Worm (Caenorhabditis elegans): ENCODE data around the gene oxi-1.
A peak's percentile ranks its signal among the peaks of the same experiment; 100 is the strongest.

Gene oxi-1

ce11 chrIII:10906325-10906724 lies 48.2 kb downstream of the oxi-1 start:
- TF ChIP-seq nhr-47 (tag; optimal IDR thresholded peaks at IDR 0.05) (peak; percentile 8), fkh-10 (GFP tag; optimal IDR thresholded peaks at IDR 0.05) (no peak), skn-1 (tag; optimal IDR thresholded peaks at IDR 0.05) (no peak), ceh-82 (tag; optimal IDR thresholded peaks at IDR 0.05) (peak in 1 of 3 experiments; percentile 17), sox-4 (tag; optimal IDR thresholded peaks at IDR 0.05) (no peak), mdl-1 (tag; optimal IDR thresholded peaks at IDR 0.05) (no peak), lin-13 (GFP tag; optimal IDR thresholded peaks at IDR 0.05) (no peak), Y116A8C.19 (tag; optimal IDR thresholded peaks at IDR 0.05; ENCODE audit: borderline replicate concordance) (no peak), mep-1 (tag; optimal IDR thresholded peaks at IDR 0.05) (no peak), sptf-1 (tag; optimal IDR thresholded peaks at IDR 0.05) (no peak), C04F5.9 (tag; optimal IDR thresholded peaks at IDR 0.05) (no peak), lsy-2 (tag; optimal IDR thresholded peaks at IDR 0.05) (peak in 1 of 2 experiments; percentile 26), jun-1 (tag; optimal IDR thresholded peaks at IDR 0.05) (no peak), fkh-8 (tag; optimal IDR thresholded peaks at IDR 0.05) (peak; percentile 73), nhr-77 (tag; optimal IDR thresholded peaks at IDR 0.05) (no peak), dpl-1 (GFP tag; optimal IDR thresholded peaks at IDR 0.05) (peak in 2 of 3 experiments; percentile 22 to 48), lin-15B (tag; optimal IDR thresholded peaks at IDR 0.05) (no peak), dsc-1 (tag; optimal IDR thresholded peaks at IDR 0.05) (peak; percentile 9), efl-1 (optimal IDR thresholded peaks at IDR 0.05) (peak in 1 of 2 experiments; percentile 9), efl-1 (GFP tag; optimal IDR thresholded peaks at IDR 0.05 in 1 of 2) (peak; percentile 27 to 96), nhr-28 (tag; optimal IDR thresholded peaks at IDR 0.05) (no peak), fkh-4 (tag; optimal IDR thresholded peaks at IDR 0.05; ENCODE audit: borderline replicate concordance) (no peak)

ce11 chrIII:10907678-10908217 lies 49.7 kb downstream of the oxi-1 start:
- TF ChIP-seq lin-35 (GFP tag; optimal IDR thresholded peaks at IDR 0.05) (peak in 1 of 2 experiments; percentile 27), sox-4 (tag; optimal IDR thresholded peaks at IDR 0.05) (no peak), dpl-1 (GFP tag; optimal IDR thresholded peaks at IDR 0.05) (peak in 2 of 3 experiments; percentile 27 to 62), efl-1 (optimal IDR thresholded peaks at IDR 0.05) (no peak), efl-1 (GFP tag; optimal IDR thresholded peaks at IDR 0.05 in 1 of 2) (peak; percentile 40 to 97), sptf-1 (tag; optimal IDR thresholded peaks at IDR 0.05) (no peak)

- TF ChIP-seq pax-3 (tag; optimal IDR thresholded peaks at IDR 0.05) (no peak), lir-3 (tag; optimal IDR thresholded peaks at IDR 0.05; ENCODE audit: poor library complexity) (no peak), sup-37 (GFP tag; optimal IDR thresholded peaks at IDR 0.05) (no peak), tbx-2 (tag; optimal IDR thresholded peaks at IDR 0.05) (no peak), unc-130 (tag; optimal IDR thresholded peaks at IDR 0.05) (no peak), Y116A8C.19 (tag; optimal IDR thresholded peaks at IDR 0.05; ENCODE audit: borderline replicate concordance) (no peak), nhr-28 (tag; optimal IDR thresholded peaks at IDR 0.05) (no peak), dpl-1 (GFP tag; optimal IDR thresholded peaks at IDR 0.05) (peak in 1 of 3 experiments; percentile 39), lin-14 (GFP tag; optimal IDR thresholded peaks at IDR 0.05) (no peak), efl-1 (optimal IDR thresholded peaks at IDR 0.05) (no peak), efl-1 (GFP tag; optimal IDR thresholded peaks at IDR 0.05 in 1 of 2) (peak in 1 of 2 experiments; percentile 68)
Observed at ce11 chrIII:10908543-10908942, 50.5 kb downstream of the oxi-1 start.

- TF ChIP-seq aha-1 (tag; optimal IDR thresholded peaks at IDR 0.05) (no peak), efl-1 (optimal IDR thresholded peaks at IDR 0.05) (no peak), efl-1 (GFP tag; optimal IDR thresholded peaks at IDR 0.05 in 1 of 2) (peak in 1 of 2 experiments; percentile 94)
Observed at ce11 chrIII:10909166-10909565, 51.1 kb downstream of the oxi-1 start.

- TF ChIP-seq skn-1 (tag; optimal IDR thresholded peaks at IDR 0.05), result no peak
- TF ChIP-seq blmp-1 (tag; optimal IDR thresholded peaks at IDR 0.05), result peak; percentile 57
Observed at ce11 chrIII:10911160-10911559, 53.1 kb downstream of the oxi-1 start, which contains the start of gene cut-6. cut-6 (plus strand) TSS chrIII:10911460.

- no peak for TF ChIP-seq tlp-1 (tag; optimal IDR thresholded peaks at IDR 0.05)
Observed at ce11 chrIII:10914971-10915370, 56.9 kb downstream of the oxi-1 start.

Measured in whole organism, L1 larva.